Worm (Caenorhabditis elegans): Measurements from ENCODE around the gene ceh-99.

Gene ceh-99

ce11 chrII:12506511-12506910 is 13.3 kb upstream of the ceh-99 start:
- no peak for TF ChIP-seq lim-6 (tag; optimal IDR thresholded peaks at IDR 0.05)
- TF ChIP-seq rnt-1 (tag; optimal IDR thresholded peaks at IDR 0.05) = no peak
- TF ChIP-seq ceh-6 (GFP tag; optimal IDR thresholded peaks at IDR 0.05) = no peak
- no peak for TF ChIP-seq pha-4 (tag; optimal IDR thresholded peaks at IDR 0.05)
- TF ChIP-seq F13H6.1 (tag; optimal IDR thresholded peaks at IDR 0.05) = no peak
- no peak for TF ChIP-seq ceh-14 (tag; optimal IDR thresholded peaks at IDR 0.05)
- TF ChIP-seq nfya-1 (tag; optimal IDR thresholded peaks at IDR 0.05) = no peak
- TF ChIP-seq lin-11 (tag; optimal IDR thresholded peaks at IDR 0.05) = no peak
- no peak for TF ChIP-seq ceh-30 (tag; optimal IDR thresholded peaks at IDR 0.05)
- no peak for TF ChIP-seq fax-1 (tag; optimal IDR thresholded peaks at IDR 0.05)
- no peak for TF ChIP-seq pha-2 (tag; optimal IDR thresholded peaks at IDR 0.05)
- TF ChIP-seq pat-9 (tag; optimal IDR thresholded peaks at IDR 0.05) = no peak
- TF ChIP-seq ceh-31 (tag; optimal IDR thresholded peaks at IDR 0.05) = no peak
- TF ChIP-seq fkh-6 (tag; optimal IDR thresholded peaks at IDR 0.05) = no peak
- no peak for TF ChIP-seq ceh-2 (tag; optimal IDR thresholded peaks at IDR 0.05)

ce11 chrII:12507038-12507437 is 12.7 kb upstream of the ceh-99 start, which contains the start of gene srh-68:
srh-68 (plus strand) TSS chrII:12507338.
- TF ChIP-seq elt-2 (tag; optimal IDR thresholded peaks at IDR 0.05) = no peak
- no peak for TF ChIP-seq ceh-34 (tag; optimal IDR thresholded peaks at IDR 0.05)
- no peak for TF ChIP-seq che-1 (tag; optimal IDR thresholded peaks at IDR 0.05)
- no peak for TF ChIP-seq pha-2 (tag; optimal IDR thresholded peaks at IDR 0.05)
- TF ChIP-seq ets-4 (tag; optimal IDR thresholded peaks at IDR 0.05) = no peak
- no peak for TF ChIP-seq syd-9 (tag; optimal IDR thresholded peaks at IDR 0.05)
- TF ChIP-seq fax-1 (tag; optimal IDR thresholded peaks at IDR 0.05) = no peak
- no peak for TF ChIP-seq pha-4 (tag; optimal IDR thresholded peaks at IDR 0.05)
- TF ChIP-seq zip-5 (tag; optimal IDR thresholded peaks at IDR 0.05) = no peak
- TF ChIP-seq ztf-16 (tag; optimal IDR thresholded peaks at IDR 0.05) = no peak
- no peak for TF ChIP-seq pqm-1 (tag; optimal IDR thresholded peaks at IDR 0.05)
- TF ChIP-seq F13H6.1 (tag; optimal IDR thresholded peaks at IDR 0.05) = no peak
- TF ChIP-seq ama-1 (optimal IDR thresholded peaks at IDR 0.05) = no peak
- TF ChIP-seq hlh-6 (tag; optimal IDR thresholded peaks at IDR 0.05) = no peak
- no peak for TF ChIP-seq eyg-1 (tag; optimal IDR thresholded peaks at IDR 0.05)

ce11 chrII:12508650-12509049 is 11.1 kb upstream of the ceh-99 start, which contains the start of gene srh-67:
srh-67 (plus strand) TSS chrII:12508950.
- TF ChIP-seq syd-9 (tag; optimal IDR thresholded peaks at IDR 0.05) = no peak
- no peak for TF ChIP-seq elt-4 (tag; optimal IDR thresholded peaks at IDR 0.05)

- TF ChIP-seq gmeb-2 (tag; optimal IDR thresholded peaks at IDR 0.05) = no peak
- TF ChIP-seq eyg-1 (tag; optimal IDR thresholded peaks at IDR 0.05) = no peak
- TF ChIP-seq sox-4 (tag; optimal IDR thresholded peaks at IDR 0.05) = no peak
- TF ChIP-seq pag-3 (tag; optimal IDR thresholded peaks at IDR 0.05; ENCODE audit: borderline replicate concordance) = no peak
- no peak for TF ChIP-seq odd-2 (tag; optimal IDR thresholded peaks at IDR 0.05)
- TF ChIP-seq Y22D7AL.16 (tag; optimal IDR thresholded peaks at IDR 0.05) = no peak
- TF ChIP-seq hlh-15 (tag; optimal IDR thresholded peaks at IDR 0.05) = no peak
- TF ChIP-seq syd-9 (tag; optimal IDR thresholded peaks at IDR 0.05) = no peak
- no peak for TF ChIP-seq sdc-2 (tag; optimal IDR thresholded peaks at IDR 0.05)
- TF ChIP-seq pqm-1 (tag; optimal IDR thresholded peaks at IDR 0.05) = no peak
- no peak for TF ChIP-seq T23F11.4 (GFP tag; optimal IDR thresholded peaks at IDR 0.05)
- no peak for TF ChIP-seq hlh-8 (tag; optimal IDR thresholded peaks at IDR 0.05)
- TF ChIP-seq elt-4 (tag; optimal IDR thresholded peaks at IDR 0.05) = no peak
- no peak for TF ChIP-seq unc-55 (GFP tag; optimal IDR thresholded peaks at IDR 0.05)
- TF ChIP-seq ceh-31 (tag; optimal IDR thresholded peaks at IDR 0.05) = no peak
- no peak for TF ChIP-seq ama-1 (optimal IDR thresholded peaks at IDR 0.05)
Measured at ce11 chrII:12511866-12512265, 7.9 kb upstream of the ceh-99 start, which contains the start of gene srh-73. srh-73 (plus strand) TSS chrII:12512166.
